Worm (Caenorhabditis elegans) whole organism, L1 larva: ENCODE measurements around the gene zhp-4.

Source experiments
- C04F5.9 ChIP-seq: sonication (generic microtip); optimal IDR thresholded peaks from 2 replicates; lab custom pipeline; 2016; ENCODE audit warnings: missing genetic modification characterization, missing compliant biosample characterization
- C34B4.2 ChIP-seq: sonication (generic microtip); optimal IDR thresholded peaks from 2 replicates; lab custom pipeline; 2017; ENCODE audit warnings: mild to moderate bottlenecking, missing genetic modification characterization, missing compliant biosample characterization
- aha-1 ChIP-seq: fragments of 150-350 bp; optimal IDR thresholded peaks from 2 replicates; lab custom pipeline; 2014; ENCODE audit warnings: missing biosample characterization, missing genetic modification characterization
- alr-1 ChIP-seq: fragments of 200-800 bp; sonication (Bioruptor generic); optimal IDR thresholded peaks from 2 replicates; lab custom pipeline; 2018; ENCODE audit warnings: borderline replicate concordance, mild to moderate bottlenecking, missing genetic modification characterization, missing compliant biosample characterization
- ceh-63 ChIP-seq: fragments of 200-800 bp; sonication (Bioruptor generic); optimal IDR thresholded peaks from 2 replicates; lab custom pipeline; 2018; ENCODE audit warnings: mild to moderate bottlenecking, missing genetic modification characterization, missing compliant biosample characterization
- ceh-8 ChIP-seq: fragments of 200-800 bp; sonication (Bioruptor generic); optimal IDR thresholded peaks from 2 replicates; lab custom pipeline; 2018; ENCODE audit warnings: mild to moderate bottlenecking, missing genetic modification characterization, moderate library complexity, missing compliant biosample characterization
- ceh-82 ChIP-seq, 3 experiments: fragments of 150-350 bp in 1 of 3; sonication (generic microtip) in 2 of 3; optimal IDR thresholded peaks; 2 replicates each; lab custom pipeline; 2014 to 2017; ENCODE audit warnings: missing biosample characterization in 3 of 3, missing genetic modification characterization in 3 of 3
- efl-1 ChIP-seq, 4 experiments: fragments of 150-350 bp; optimal IDR thresholded peaks in 3 of 4; peaks in 1 of 4; 1 replicate in 1 of 4; 2 replicates in 3 of 4; lab custom pipeline; 2014; ENCODE audit warnings: missing biosample characterization in 2 of 4, missing genetic modification characterization in 2 of 4, missing genetic modification reagents in 2 of 4
- efl-3 ChIP-seq: fragments of 200-800 bp; sonication (Bioruptor generic); optimal IDR thresholded peaks from 2 replicates; lab custom pipeline; 2018; ENCODE audit warnings: mild to moderate bottlenecking, missing genetic modification characterization, missing compliant biosample characterization
- egl-13 ChIP-seq: sonication (generic microtip); optimal IDR thresholded peaks from 2 replicates; lab custom pipeline; 2016; ENCODE audit warnings: missing genotype, missing genetic modification reagents, missing genetic modification characterization, missing compliant biosample characterization
- egl-27 ChIP-seq, 2 experiments: fragments of 150-350 bp in 1 of 2; sonication (generic microtip); optimal IDR thresholded peaks; 3 replicates each; lab custom pipeline; 2017 to 2018; ENCODE audit warnings: missing biosample characterization in 2 of 2, missing genetic modification characterization in 2 of 2, missing genetic modification reagents in 2 of 2
- elt-3 ChIP-seq, 6 experiments: fragments of 150-350 bp in 1 of 6; sonication (generic microtip); optimal IDR thresholded peaks; 2 replicates each; lab custom pipeline; 2017 to 2018; ENCODE audit warnings: missing biosample characterization in 6 of 6, missing genetic modification characterization in 6 of 6, inconsistent platforms in 1 of 6
- ets-5 ChIP-seq: fragments of 200-800 bp; sonication (Bioruptor generic); IDR thresholded peaks from 2 replicates; pipeline ENCODE4 v1.3.6; 2022; ENCODE audit warnings: missing genetic modification characterization, missing compliant biosample characterization
- fkh-4 ChIP-seq: sonication (generic microtip); optimal IDR thresholded peaks from 2 replicates; lab custom pipeline; 2016; ENCODE audit warnings: missing compliant biosample characterization, missing genetic modification characterization, borderline replicate concordance
- fkh-8 ChIP-seq: sonication (generic microtip); optimal IDR thresholded peaks from 2 replicates; lab custom pipeline; 2016; ENCODE audit warnings: mild to moderate bottlenecking, missing genetic modification characterization, missing compliant biosample characterization
- fos-1 ChIP-seq: fragments of 150-350 bp; optimal IDR thresholded peaks from 2 replicates; lab custom pipeline; 2014; ENCODE audit warnings: missing biosample characterization, missing genetic modification characterization
- hlh-17 ChIP-seq: fragments of 200-800 bp; sonication (Bioruptor generic); optimal IDR thresholded peaks from 2 replicates; lab custom pipeline; 2018; ENCODE audit warnings: missing genetic modification characterization, mild to moderate bottlenecking, missing compliant biosample characterization, moderate library complexity, borderline replicate concordance
- lin-14 ChIP-seq: fragments of 200-800 bp; sonication (Bioruptor generic); optimal IDR thresholded peaks from 2 replicates; lab custom pipeline; 2018; ENCODE audit warnings: mild to moderate bottlenecking, missing genetic modification characterization, moderate library complexity, missing compliant biosample characterization
- lin-39 ChIP-seq: fragments of 150-350 bp; optimal IDR thresholded peaks from 2 replicates; lab custom pipeline; 2014; ENCODE audit warnings: missing biosample characterization, missing genetic modification reagents, missing genetic modification characterization
- lir-3 ChIP-seq: sonication (generic microtip); optimal IDR thresholded peaks from 2 replicates; lab custom pipeline; 2016; ENCODE audit warnings: mild to moderate bottlenecking, missing genetic modification characterization, moderate library complexity, missing compliant biosample characterization; ENCODE audit not compliant: poor library complexity
- mdl-1 ChIP-seq, 2 experiments: fragments of 150-350 bp; optimal IDR thresholded peaks; 2 replicates each; lab custom pipeline; 2014 to 2017; ENCODE audit warnings: missing biosample characterization in 2 of 2, missing genetic modification characterization in 2 of 2, inconsistent platforms in 1 of 2
- nhr-28 ChIP-seq: fragments of 150-350 bp; optimal IDR thresholded peaks from 2 replicates; lab custom pipeline; 2014; ENCODE audit warnings: missing biosample characterization, missing genetic modification characterization
- nhr-47 ChIP-seq: sonication (generic microtip); optimal IDR thresholded peaks from 2 replicates; lab custom pipeline; 2016; ENCODE audit warnings: mild to moderate bottlenecking, missing genetic modification characterization, moderate library complexity, missing compliant biosample characterization
- nhr-71 ChIP-seq: sonication (generic microtip); optimal IDR thresholded peaks from 2 replicates; lab custom pipeline; 2016; ENCODE audit warnings: mild to moderate bottlenecking, missing genetic modification characterization, moderate library complexity, missing compliant biosample characterization
- nhr-85 ChIP-seq: sonication (generic microtip); peaks from one replicate; lab custom pipeline; 2016; ENCODE audit warnings: missing genetic modification characterization, inconsistent platforms, missing compliant biosample characterization
- pag-3 ChIP-seq: sonication (generic microtip); optimal IDR thresholded peaks from 2 replicates; lab custom pipeline; 2017; ENCODE audit warnings: missing genetic modification characterization, mild to moderate bottlenecking, missing compliant biosample characterization, antibody characterized with exemption, borderline replicate concordance; ENCODE audit not compliant: insufficient read depth
- skn-1 ChIP-seq: fragments of 150-350 bp; optimal IDR thresholded peaks from 2 replicates; lab custom pipeline; 2014; ENCODE audit warnings: missing biosample characterization, missing genetic modification characterization
- sptf-1 ChIP-seq: fragments of 150-350 bp; optimal IDR thresholded peaks from 2 replicates; lab custom pipeline; 2014; ENCODE audit warnings: missing biosample characterization, missing genetic modification characterization
- swsn-7 ChIP-seq: sonication (generic microtip); optimal IDR thresholded peaks from 2 replicates; lab custom pipeline; 2016; ENCODE audit warnings: missing genetic modification characterization, missing compliant biosample characterization
- unc-130 ChIP-seq: fragments of 150-350 bp; optimal IDR thresholded peaks from 2 replicates; lab custom pipeline; 2017; ENCODE audit warnings: missing biosample characterization, missing genetic modification characterization, inconsistent platforms
- unc-30 ChIP-seq: sonication (generic microtip); optimal IDR thresholded peaks from 2 replicates; lab custom pipeline; 2017; ENCODE audit warnings: missing biosample characterization, missing genetic modification characterization
- unc-86 ChIP-seq: sonication (generic microtip); optimal IDR thresholded peaks from 2 replicates; lab custom pipeline; 2016; ENCODE audit warnings: missing genetic modification characterization, missing compliant biosample characterization
- zag-1 ChIP-seq: fragments of 150-350 bp; optimal IDR thresholded peaks from 2 replicates; lab custom pipeline; 2014; ENCODE audit warnings: missing biosample characterization, missing genetic modification characterization
- zip-4 ChIP-seq: fragments of 200-800 bp; sonication (Bioruptor generic); optimal IDR thresholded peaks from 2 replicates; lab custom pipeline; 2018; ENCODE audit warnings: mild to moderate bottlenecking, missing genetic modification characterization, moderate library complexity, missing compliant biosample characterization
- ztf-4 ChIP-seq: fragments of 150-350 bp; optimal IDR thresholded peaks from 2 replicates; lab custom pipeline; 2014; ENCODE audit warnings: missing biosample characterization, missing genetic modification characterization

The zhp-4 gene

DNA sequence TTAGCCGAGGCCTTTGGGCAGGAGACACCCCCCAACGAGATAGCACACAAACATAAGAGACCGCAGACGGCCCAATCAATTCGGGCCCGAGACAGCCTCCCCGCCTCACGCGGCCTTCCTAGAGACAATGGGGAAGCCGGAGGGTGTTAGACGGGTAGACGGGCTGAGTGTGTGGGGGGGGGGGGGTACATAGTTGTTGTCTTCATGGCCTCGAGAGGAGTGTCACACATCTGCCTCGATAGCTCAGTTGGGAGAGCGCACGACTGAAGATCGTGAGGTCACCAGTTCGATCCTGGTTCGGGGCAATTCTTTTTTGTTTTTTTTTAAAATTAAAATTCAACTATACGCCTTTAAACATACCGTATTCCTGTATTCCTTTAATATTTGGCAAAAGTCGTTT lies 24.2 kb upstream of the zhp-4 start (continued):
- TF ChIP-seq nhr-85 (tag; lab: Kevin White, UChicago) (peak; percentile 83), unc-86 (peak; percentile 54), fos-1 (peak; percentile 1)

DNA sequence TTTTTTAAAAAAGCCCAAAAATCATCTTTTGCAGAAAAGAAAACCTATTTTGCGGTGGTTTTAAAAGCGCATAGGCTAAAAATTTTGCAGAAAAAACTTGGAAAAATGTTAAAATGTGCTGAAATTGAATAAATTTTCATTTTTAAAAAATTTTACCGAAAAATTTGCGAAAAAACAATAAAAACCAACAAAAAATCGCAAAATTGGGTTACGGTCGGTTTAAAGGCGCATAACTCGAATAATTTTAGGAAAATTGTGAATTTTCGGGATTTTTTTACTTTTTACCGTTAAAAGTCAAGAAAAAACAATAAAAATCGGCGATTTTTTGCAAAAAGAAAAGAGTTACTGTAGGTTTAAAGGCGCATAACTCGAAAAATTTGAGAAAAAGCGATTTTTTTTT lies 23.7 kb upstream of the zhp-4 start:
- TF ChIP-seq C04F5.9 (tag; lab: Kevin White, UChicago) (no peak), sptf-1 (tag; lab: Kevin White, UChicago) (no peak), mdl-1 (tag; optimal IDR thresholded peaks at IDR 0.05; lab: Kevin White, UChicago) (no peak), ets-5 (GFP tag; lab: Robert Waterston, UW) (no peak), ceh-8 (GFP tag; lab: Kevin White, UChicago) (no peak), skn-1 (no peak), unc-86 (no peak), zag-1 (tag; lab: Kevin White, UChicago) (no peak), ceh-63 (no peak), fkh-8 (no peak), efl-3 (GFP tag; lab: Kevin White, UChicago) (no peak), egl-27 (tag; optimal IDR thresholded peaks at IDR 0.05; lab: Kevin White, UChicago) (no peak), lir-3 (no peak)

DNA sequence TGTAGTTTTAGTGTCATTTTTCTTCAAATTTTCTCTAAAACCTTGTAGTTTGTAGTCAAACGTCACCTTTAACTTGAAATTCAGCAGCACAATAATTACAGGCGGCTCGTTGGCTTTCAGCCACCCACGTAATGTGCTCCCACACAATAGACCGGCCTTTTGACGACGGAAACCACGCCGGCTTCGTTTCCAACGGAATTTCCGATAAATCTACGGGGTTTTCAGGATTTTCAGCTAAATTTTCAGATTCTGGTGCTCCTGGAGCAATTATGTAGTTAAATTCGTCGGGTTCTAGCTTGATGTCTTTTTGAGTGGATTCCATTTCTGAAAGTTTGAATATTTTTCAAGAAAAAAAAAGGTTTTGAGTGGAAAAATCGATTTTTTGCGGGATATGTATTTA lies 23.0 kb upstream of the zhp-4 start, which contains the start of gene bed-1:
Gene bed-1 (minus strand): TSS at position 337 of the 400 bp plus-strand sequence.
- no peak for TF ChIP-seq efl-1 (optimal IDR thresholded peaks at IDR 0.05; lab: Kevin White, UChicago)
- peak in 1 of 2 experiments; percentile 89 for TF ChIP-seq efl-1 (GFP tag; optimal IDR thresholded peaks at IDR 0.05 in 1 of 2; lab: Kevin White, UChicago)
- TF ChIP-seq egl-13, result no peak

DNA sequence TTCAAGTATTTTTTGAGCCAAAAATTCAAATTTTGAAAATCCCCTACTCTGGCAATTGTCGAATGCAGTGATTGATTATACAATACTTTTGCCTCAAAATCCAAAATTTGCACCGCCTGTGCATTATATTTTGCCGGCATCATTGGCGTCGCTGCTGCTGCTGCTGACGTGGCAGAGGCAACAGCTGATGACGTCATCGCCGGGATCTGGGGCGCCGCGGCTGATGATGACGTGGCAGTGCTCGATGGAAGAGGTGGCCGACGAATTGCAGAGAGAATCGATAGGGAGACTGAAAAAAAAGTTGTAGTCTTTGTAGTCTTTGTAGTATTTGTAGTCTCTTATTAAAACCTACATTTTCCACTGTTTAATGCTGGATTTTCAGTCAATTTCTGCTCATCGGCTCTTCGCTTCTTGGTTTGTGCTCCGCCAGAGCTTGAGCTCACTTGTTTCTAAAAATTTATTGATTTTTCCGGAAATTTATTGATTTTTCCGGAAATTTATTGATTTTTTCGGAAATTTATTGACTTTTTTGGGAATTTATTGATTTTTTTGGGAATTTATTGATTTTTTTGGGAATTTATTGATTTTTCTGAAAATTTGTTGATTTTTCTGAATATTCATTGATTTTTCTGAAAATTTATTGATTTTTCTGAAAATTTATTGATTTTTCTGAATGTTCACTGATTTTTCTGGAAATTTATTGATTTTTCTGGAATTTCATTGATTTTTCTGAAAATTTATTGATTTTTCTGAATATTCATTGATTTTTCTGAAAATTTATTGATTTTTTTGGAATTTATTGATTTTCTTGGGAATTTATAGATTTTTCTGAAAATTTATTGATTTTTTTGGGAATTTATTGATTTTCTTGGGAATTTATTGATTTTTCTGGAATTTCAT lies 19.4 kb upstream of the zhp-4 start:
- TF ChIP-seq fkh-4 (tag; lab: Kevin White, UChicago) (no peak), unc-130 (tag; lab: Kevin White, UChicago) (no peak), zip-4 (GFP tag; lab: Kevin White, UChicago) (no peak), swsn-7 (no peak), alr-1 (no peak), C34B4.2 (tag; lab: Kevin White, UChicago) (no peak), nhr-47 (tag; lab: Kevin White, UChicago) (no peak), mdl-1 (tag; optimal IDR thresholded peaks at IDR 0.05; lab: Kevin White, UChicago) (no peak), nhr-28 (tag; lab: Kevin White, UChicago) (no peak), nhr-71 (no peak), ztf-4 (tag; lab: Kevin White, UChicago) (no peak), aha-1 (no peak), elt-3 (tag; optimal IDR thresholded peaks at IDR 0.05; lab: Kevin White, UChicago) (no peak), unc-30 (tag; lab: Kevin White, UChicago) (no peak), ceh-82 (tag; optimal IDR thresholded peaks at IDR 0.05; lab: Kevin White, UChicago) (no peak), lin-39 (tag; lab: Kevin White, UChicago) (no peak), pag-3 (tag; lab: Kevin White, UChicago) (no peak), hlh-17 (no peak), lin-14 (GFP tag; lab: Kevin White, UChicago) (no peak)
